Worm (Caenorhabditis elegans) whole organism, young adult: ENCODE measurements around the gene ZK154.6.

ENCODE experiments used
- B0261.1 ChIP-seq: sonication (generic microtip); optimal IDR thresholded peaks from 2 replicates; lab custom pipeline; 2016; ENCODE audit warnings: mild to moderate bottlenecking, missing genetic modification characterization, moderate library complexity, missing compliant biosample characterization
- C06A6.2 ChIP-seq: fragments of 200-800 bp; sonication (Bioruptor generic); conservative IDR thresholded peaks from 2 replicates; pipeline ENCODE4 v1.3.6; 2022; ENCODE audit warnings: missing genetic modification characterization, missing compliant biosample characterization
- F23B12.7 ChIP-seq: sonication (generic microtip); optimal IDR thresholded peaks from 2 replicates; lab custom pipeline; 2017; ENCODE audit warnings: missing genetic modification characterization, mild to moderate bottlenecking, missing compliant biosample characterization, antibody characterized with exemption, moderate library complexity; ENCODE audit not compliant: insufficient read depth
- F33H1.4 ChIP-seq: fragments of 200-800 bp; sonication (Bioruptor generic); IDR thresholded peaks from 2 replicates; pipeline ENCODE4 v1.3.6; 2022; ENCODE audit warnings: missing genetic modification reagents, missing genetic modification characterization, missing compliant biosample characterization
- F37B4.10 ChIP-seq: fragments of 200-800 bp; sonication (Bioruptor generic); IDR thresholded peaks from 2 replicates; pipeline ENCODE4 v1.3.6; 2022; ENCODE audit warnings: missing genetic modification characterization, missing compliant biosample characterization
- F39B2.1 ChIP-seq: fragments of 200-800 bp; sonication (Bioruptor generic); IDR thresholded peaks from 2 replicates; pipeline ENCODE4 v1.3.6; 2022; ENCODE audit warnings: missing genetic modification reagents, missing genetic modification characterization, missing compliant biosample characterization
- F52B5.7 ChIP-seq: sonication (generic microtip); optimal IDR thresholded peaks from 2 replicates; lab custom pipeline; 2016; ENCODE audit warnings: mild to moderate bottlenecking, missing genetic modification characterization, missing compliant biosample characterization
- F57A8.1 ChIP-seq: fragments of 200-800 bp; sonication (Bioruptor generic); optimal IDR thresholded peaks from 2 replicates; lab custom pipeline; 2018; ENCODE audit warnings: mild to moderate bottlenecking, missing genetic modification characterization, moderate library complexity, missing compliant biosample characterization
- F57C9.4 ChIP-seq: sonication (generic microtip); optimal IDR thresholded peaks from 2 replicates; lab custom pipeline; 2017; ENCODE audit warnings: mild to moderate bottlenecking, missing genetic modification characterization, missing compliant biosample characterization
- K11D2.4 ChIP-seq: fragments of 200-800 bp; sonication (Bioruptor generic); IDR thresholded peaks from 2 replicates; pipeline ENCODE4 v1.3.6; 2022; ENCODE audit warnings: missing genetic modification reagents, missing genetic modification characterization, missing compliant biosample characterization
- K12H6.12 ChIP-seq: fragments of 200-800 bp; sonication (Bioruptor generic); optimal IDR thresholded peaks from 2 replicates; lab custom pipeline; 2018; ENCODE audit warnings: mild to moderate bottlenecking, missing genetic modification characterization, missing compliant biosample characterization
- T07F8.4 ChIP-seq: sonication (generic microtip); optimal IDR thresholded peaks from 2 replicates; lab custom pipeline; 2016; ENCODE audit warnings: mild to moderate bottlenecking, missing genetic modification characterization, moderate library complexity, missing compliant biosample characterization
- T26A5.8 ChIP-seq: sonication (generic microtip); optimal IDR thresholded peaks from 2 replicates; lab custom pipeline; 2016; ENCODE audit warnings: missing genetic modification characterization, missing compliant biosample characterization
- Y67H2A.10 ChIP-seq: fragments of 200-800 bp; sonication (Bioruptor generic); conservative IDR thresholded peaks from 2 replicates; pipeline ENCODE4 v1.3.6; 2022; ENCODE audit warnings: missing genetic modification reagents, missing genetic modification characterization, missing compliant biosample characterization
- ama-1 ChIP-seq, 3 experiments: fragments of 150-350 bp in 1 of 3; sonication (generic microtip) in 2 of 3; optimal IDR thresholded peaks; 2 replicates each; lab custom pipeline; 2014 to 2018; ENCODE audit warnings: missing biosample characterization in 2 of 3, missing genetic modification characterization in 2 of 3, missing genetic modification reagents in 2 of 3
- atf-7 ChIP-seq: sonication (generic microtip); optimal IDR thresholded peaks from 2 replicates; lab custom pipeline; 2017; ENCODE audit warnings: mild to moderate bottlenecking, missing genetic modification characterization, missing compliant biosample characterization
- athp-1 ChIP-seq: sonication (generic microtip); optimal IDR thresholded peaks from 2 replicates; lab custom pipeline; 2017; ENCODE audit warnings: mild to moderate bottlenecking, missing genetic modification characterization, missing compliant biosample characterization
- attf-3 ChIP-seq: fragments of 200-800 bp; sonication (Bioruptor generic); conservative IDR thresholded peaks from 2 replicates; pipeline ENCODE4 v1.3.6; 2022; ENCODE audit warnings: missing genetic modification reagents, missing genetic modification characterization, missing compliant biosample characterization
- attf-6 ChIP-seq: fragments of 200-800 bp; sonication (Bioruptor generic); IDR thresholded peaks from 2 replicates; pipeline ENCODE4 v1.3.6; 2022; ENCODE audit warnings: missing genetic modification reagents, missing genetic modification characterization, missing compliant biosample characterization
- ceh-100 ChIP-seq: fragments of 200-800 bp; sonication (Bioruptor generic); IDR thresholded peaks from 2 replicates; pipeline ENCODE4 v1.3.6; 2022; ENCODE audit warnings: missing genetic modification reagents, missing genetic modification characterization, missing compliant biosample characterization
- ceh-79 ChIP-seq: sonication (generic microtip); optimal IDR thresholded peaks from 2 replicates; lab custom pipeline; 2017; ENCODE audit warnings: mild to moderate bottlenecking, missing genetic modification characterization, missing compliant biosample characterization
- ceh-91 ChIP-seq: fragments of 200-800 bp; sonication (Bioruptor generic); IDR thresholded peaks from 2 replicates; pipeline ENCODE4 v1.3.6; 2022; ENCODE audit warnings: missing genetic modification reagents, missing genetic modification characterization, missing compliant biosample characterization
- dpl-1 ChIP-seq: fragments of 150-350 bp; optimal IDR thresholded peaks from 2 replicates; lab custom pipeline; 2014; ENCODE audit warnings: missing biosample characterization, missing genetic modification reagents, missing genetic modification characterization
- efl-1 ChIP-seq: fragments of 150-350 bp; optimal IDR thresholded peaks from 2 replicates; lab custom pipeline; 2014; ENCODE audit warnings: missing biosample characterization, missing genetic modification reagents, missing genetic modification characterization
- ekl-4 ChIP-seq: fragments of 200-800 bp; sonication (Bioruptor generic); IDR thresholded peaks from 2 replicates; pipeline ENCODE4 v1.3.6; 2022; ENCODE audit warnings: missing genetic modification reagents, missing genetic modification characterization, missing compliant biosample characterization
- ets-4 ChIP-seq: fragments of 200-800 bp; sonication (Bioruptor generic); optimal IDR thresholded peaks from 2 replicates; lab custom pipeline; 2018; ENCODE audit warnings: mild to moderate bottlenecking, missing genetic modification characterization, missing compliant biosample characterization
- fkh-3 ChIP-seq: sonication (generic microtip); optimal IDR thresholded peaks from 2 replicates; lab custom pipeline; 2016; ENCODE audit warnings: mild to moderate bottlenecking, missing genetic modification characterization, missing compliant biosample characterization
- lir-1 ChIP-seq: fragments of 200-800 bp; sonication (Bioruptor generic); conservative IDR thresholded peaks from 2 replicates; pipeline ENCODE4 v1.3.6; 2022; ENCODE audit warnings: missing genetic modification reagents, missing genetic modification characterization, missing compliant biosample characterization
- lsl-1 ChIP-seq: fragments of 200-800 bp; sonication (Bioruptor generic); optimal IDR thresholded peaks from 2 replicates; lab custom pipeline; 2018; ENCODE audit warnings: mild to moderate bottlenecking, missing genetic modification characterization, moderate library complexity, missing compliant biosample characterization
- madf-10 ChIP-seq: sonication (generic microtip); optimal IDR thresholded peaks from 2 replicates; lab custom pipeline; 2016; ENCODE audit warnings: mild to moderate bottlenecking, missing genetic modification characterization, missing compliant biosample characterization
- mxl-1 ChIP-seq: sonication (generic microtip); optimal IDR thresholded peaks from 2 replicates; lab custom pipeline; 2016; ENCODE audit warnings: missing genetic modification characterization, missing compliant biosample characterization
- nfya-2 ChIP-seq: fragments of 200-800 bp; sonication (Bioruptor generic); IDR thresholded peaks from 2 replicates; pipeline ENCODE4 v1.3.6; 2022; ENCODE audit warnings: missing genetic modification reagents, missing genetic modification characterization, missing compliant biosample characterization
- nfyb-1 ChIP-seq: fragments of 200-800 bp; sonication (Bioruptor generic); IDR thresholded peaks from 2 replicates; pipeline ENCODE4 v1.3.6; 2022; ENCODE audit warnings: missing genetic modification reagents, missing genetic modification characterization, missing compliant biosample characterization
- nhr-120 ChIP-seq: fragments of 200-800 bp; sonication (Bioruptor generic); IDR thresholded peaks from 2 replicates; pipeline ENCODE4 v1.3.6; 2022; ENCODE audit warnings: missing genetic modification characterization, missing compliant biosample characterization
- nhr-80 ChIP-seq: sonication (generic microtip); optimal IDR thresholded peaks from 2 replicates; lab custom pipeline; 2016; ENCODE audit warnings: missing genetic modification characterization, missing compliant biosample characterization
- rcor-1 ChIP-seq: fragments of 200-800 bp; sonication (Bioruptor generic); IDR thresholded peaks from 2 replicates; pipeline ENCODE4 v1.3.6; 2022; ENCODE audit warnings: missing genetic modification reagents, missing genetic modification characterization, missing compliant biosample characterization
- sdz-38 ChIP-seq: sonication (generic microtip); optimal IDR thresholded peaks from 2 replicates; lab custom pipeline; 2016; ENCODE audit warnings: missing genotype, missing genetic modification characterization, missing compliant biosample characterization
- tbx-9 ChIP-seq: sonication (generic microtip); optimal IDR thresholded peaks from 2 replicates; lab custom pipeline; 2016; ENCODE audit warnings: borderline replicate concordance, missing genetic modification characterization, inconsistent platforms, missing compliant biosample characterization
- xnd-1 ChIP-seq: sonication (generic microtip); optimal IDR thresholded peaks from 2 replicates; lab custom pipeline; 2016; ENCODE audit warnings: missing genotype, missing genetic modification reagents, missing genetic modification characterization, missing compliant biosample characterization
- ztf-26 ChIP-seq: sonication (generic microtip); optimal IDR thresholded peaks from 2 replicates; lab custom pipeline; 2017; ENCODE audit warnings: missing genetic modification characterization, missing compliant biosample characterization

Gene ZK154.6

ce11 chrX:7823108-7823704, 29.8 kb upstream of the ZK154.6 start, which contains the start of gene eef-1A.2 (continued):
- TF ChIP-seq rcor-1 (peak; percentile 53; the same call in 1 of the 2 replicates), madf-10 (tag; lab: Kevin White, UChicago) (peak; percentile 66), mxl-1 (no peak), K12H6.12 (peak; percentile 98), F33H1.4 (GFP tag; lab: Robert Waterston, UW) (peak; percentile 78), K11D2.4 (GFP tag; lab: Robert Waterston, UW) (peak; percentile 88), nfya-2 (GFP tag; lab: Robert Waterston, UW) (no peak), atf-7 (tag; lab: Kevin White, UChicago) (peak; percentile 93), tbx-9 (tag; lab: Kevin White, UChicago) (no peak), F57C9.4 (tag; lab: Kevin White, UChicago) (no peak), F52B5.7 (peak; percentile 64), athp-1 (tag; lab: Kevin White, UChicago) (peak; percentile 82), Y67H2A.10 (GFP tag; lab: Robert Waterston, UW) (peak; percentile 80), attf-3 (no peak), lsl-1 (no peak), F39B2.1 (GFP tag; lab: Robert Waterston, UW) (no peak), fkh-3 (tag; lab: Kevin White, UChicago) (no peak), ceh-79 (tag; lab: Kevin White, UChicago) (no peak), T07F8.4 (tag; lab: Kevin White, UChicago) (no peak), ceh-100 (GFP tag; lab: Robert Waterston, UW) (no peak), attf-6 (GFP tag; lab: Robert Waterston, UW) (no peak), nhr-80 (tag; lab: Kevin White, UChicago) (peak; percentile 97), B0261.1 (tag; lab: Kevin White, UChicago) (peak; percentile 30), ztf-26 (tag; lab: Kevin White, UChicago) (peak; percentile 92), nfyb-1 (GFP tag; lab: Robert Waterston, UW) (peak; percentile 96), ceh-91 (GFP tag; lab: Robert Waterston, UW) (no peak; the same call in 1 of the 2 replicates), F57A8.1 (GFP tag; lab: Kevin White, UChicago) (peak; percentile 15), xnd-1 (tag; lab: Kevin White, UChicago) (no peak), sdz-38 (tag; lab: Kevin White, UChicago) (no peak), ama-1 (optimal IDR thresholded peaks at IDR 0.05; lab: Kevin White, UChicago) (no peak), ama-1 (GFP tag; optimal IDR thresholded peaks at IDR 0.05; lab: Kevin White, UChicago) (peak in 1 of 2 experiments; percentile 7), lir-1 (peak; percentile 88), F23B12.7 (tag; lab: Kevin White, UChicago) (no peak)

ce11 chrX:7817555-7817954, 24.2 kb upstream of the ZK154.6 start:
- TF ChIP-seq C06A6.2 (GFP tag; lab: Robert Waterston, UW) (no peak), efl-1 (GFP tag; lab: Kevin White, UChicago) (no peak), nhr-120 (GFP tag; lab: Robert Waterston, UW) (no peak), ekl-4 (GFP tag; lab: Robert Waterston, UW) (no peak), dpl-1 (GFP tag; lab: Kevin White, UChicago) (no peak), ets-4 (no peak), F37B4.10 (GFP tag; lab: Robert Waterston, UW) (no peak), T26A5.8 (no peak)
- TF ChIP-seq, all 124 proteins: peak for 0
